Fruit fly (Drosophila melanogaster) whole organism, embryonic: Measurements from ENCODE around the gene Atg5.
A peak's percentile ranks its signal among the peaks of the same experiment; 100 is the strongest.

Source experiments
- ATbp ChIP-seq: fragments of 200-800 bp; sonication (Bioruptor generic); optimal IDR thresholded peaks from 2 replicates; lab custom pipeline; 2017; ENCODE audit warnings: missing biosample characterization, mild to moderate bottlenecking, missing genetic modification characterization, missing genetic modification reagents
- Ada2b ChIP-seq: fragments of 200-800 bp; sonication (Bioruptor generic); IDR thresholded peaks from 2 replicates; pipeline ENCODE4 v1.3.6; 2022; ENCODE audit warnings: missing biosample characterization, missing genetic modification characterization
- Atf3 ChIP-seq: fragments of 200-800 bp; sonication (Bioruptor generic); optimal IDR thresholded peaks from 3 replicates; lab custom pipeline; 2016; ENCODE audit warnings: missing biosample characterization, missing genetic modification characterization
- BEAF-32 ChIP-seq: fragments of 200-800 bp; sonication (Bioruptor generic); optimal IDR thresholded peaks from 3 replicates; lab custom pipeline; 2017; ENCODE audit warnings: missing biosample characterization, missing genetic modification characterization, mild to moderate bottlenecking, moderate library complexity, missing genetic modification reagents
- CG10267 ChIP-seq: fragments of 200-800 bp; sonication (Bioruptor generic); optimal IDR thresholded peaks from 2 replicates; lab custom pipeline; 2018; ENCODE audit warnings: missing biosample characterization, mild to moderate bottlenecking, missing genetic modification characterization, moderate library complexity
- CG11085 ChIP-seq: fragments of 200-800 bp; sonication (Bioruptor generic); IDR thresholded peaks from 2 replicates; pipeline ENCODE4 v1.3.6; 2022; ENCODE audit warnings: missing biosample characterization, missing genetic modification characterization
- CG11398 ChIP-seq: fragments of 200-800 bp; sonication (Bioruptor generic); optimal IDR thresholded peaks from 2 replicates; lab custom pipeline; 2016; ENCODE audit warnings: missing biosample characterization, missing genetic modification characterization
- CG11456 ChIP-seq: fragments of 200-800 bp; sonication (Bioruptor generic); IDR thresholded peaks from 3 replicates; pipeline ENCODE4 v1.3.6; 2022; ENCODE audit warnings: missing biosample characterization, missing genetic modification characterization
- CG13123 ChIP-seq: fragments of 200-800 bp; sonication (Bioruptor generic); optimal IDR thresholded peaks from 2 replicates; lab custom pipeline; 2016; ENCODE audit warnings: missing biosample characterization, missing genetic modification characterization
- CG14014 ChIP-seq: fragments of 200-800 bp; sonication (Bioruptor generic); IDR thresholded peaks from 2 replicates; pipeline ENCODE4 v1.3.6; 2022; ENCODE audit warnings: missing biosample characterization, missing genetic modification characterization
- CG14860 ChIP-seq: fragments of 200-800 bp; sonication (Bioruptor generic); IDR thresholded peaks from 3 replicates; pipeline ENCODE4 v1.3.6; 2022; ENCODE audit warnings: missing biosample characterization, missing genetic modification characterization; ENCODE audit not compliant: partially characterized antibody
- CG15479 ChIP-seq: fragments of 200-800 bp; sonication (Bioruptor generic); optimal IDR thresholded peaks from 3 replicates; lab custom pipeline; 2019; ENCODE audit warnings: missing biosample characterization, mild to moderate bottlenecking, missing genetic modification characterization, moderate library complexity
- CG17385 ChIP-seq: fragments of 200-800 bp; sonication (Bioruptor generic); optimal IDR thresholded peaks from 3 replicates; lab custom pipeline; 2018; ENCODE audit warnings: missing biosample characterization, mild to moderate bottlenecking, missing genetic modification characterization
- CG17802 ChIP-seq: fragments of 200-800 bp; sonication (Bioruptor generic); optimal IDR thresholded peaks from 2 replicates; lab custom pipeline; 2018; ENCODE audit warnings: missing biosample characterization, mild to moderate bottlenecking, missing genetic modification characterization, moderate library complexity
- CG30431 ChIP-seq: fragments of 200-800 bp; sonication (Bioruptor generic); optimal IDR thresholded peaks from 2 replicates; lab custom pipeline; 2017; ENCODE audit warnings: missing biosample characterization, missing genetic modification characterization
- CG3995 ChIP-seq: fragments of 200-800 bp; sonication (Bioruptor generic); optimal IDR thresholded peaks from 3 replicates; lab custom pipeline; 2016; ENCODE audit warnings: missing biosample characterization, missing genetic modification characterization
- CG4282 ChIP-seq: fragments of 200-800 bp; sonication (Bioruptor generic); optimal IDR thresholded peaks from 2 replicates; lab custom pipeline; 2016; ENCODE audit warnings: missing biosample characterization, missing genetic modification characterization
- CG4730 ChIP-seq: fragments of 200-800 bp; sonication (Bioruptor generic); IDR thresholded peaks from 2 replicates; pipeline ENCODE4 v1.3.6; 2022; ENCODE audit warnings: missing biosample characterization, missing genetic modification characterization
- CG5245 ChIP-seq: fragments of 200-800 bp; sonication (Bioruptor generic); optimal IDR thresholded peaks from 3 replicates; lab custom pipeline; 2016; ENCODE audit warnings: missing biosample characterization, missing genetic modification characterization
- CG6254 ChIP-seq: fragments of 200-800 bp; sonication (Bioruptor generic); optimal IDR thresholded peaks from 3 replicates; lab custom pipeline; 2017; ENCODE audit warnings: mild to moderate bottlenecking, missing biosample characterization, missing genetic modification reagents, missing genetic modification characterization
- CG6854 ChIP-seq: fragments of 200-800 bp; sonication (Bioruptor generic); optimal IDR thresholded peaks from 3 replicates; lab custom pipeline; 2017; ENCODE audit warnings: missing biosample characterization, mild to moderate bottlenecking, missing genetic modification characterization
- CG7963 ChIP-seq: fragments of 200-800 bp; sonication (Bioruptor generic); IDR thresholded peaks from 3 replicates; pipeline ENCODE4 v1.3.6; 2022; ENCODE audit warnings: missing biosample characterization, missing genetic modification characterization; ENCODE audit not compliant: partially characterized antibody
- Dbx ChIP-seq: fragments of 200-800 bp; sonication (Bioruptor generic); IDR thresholded peaks from 3 replicates; pipeline ENCODE4 v1.3.6; 2022; ENCODE audit warnings: missing biosample characterization, missing genetic modification characterization
- Dfd ChIP-seq, 2 experiments: fragments of >200 bp; optimal IDR thresholded peaks; 2 replicates each; lab custom pipeline; 2017; ENCODE audit warnings: missing biosample characterization in 2 of 2, missing genetic modification characterization in 2 of 2
- Dip2 ChIP-seq: fragments of 200-800 bp; sonication (Bioruptor generic); IDR thresholded peaks from 2 replicates; pipeline ENCODE4 v1.3.6; 2022; ENCODE audit warnings: missing biosample characterization, missing genetic modification characterization
- Doc3 ChIP-seq: fragments of 200-800 bp; sonication (Bioruptor generic); IDR thresholded peaks from 3 replicates; pipeline ENCODE4 v1.3.6; 2022; ENCODE audit warnings: missing biosample characterization, missing genetic modification characterization; ENCODE audit not compliant: partially characterized antibody
- Dp ChIP-seq: fragments of 200-800 bp; sonication (Bioruptor generic); optimal IDR thresholded peaks from 2 replicates; lab custom pipeline; 2018; ENCODE audit warnings: missing biosample characterization, mild to moderate bottlenecking, missing genetic modification characterization, moderate library complexity
- Dref ChIP-seq: fragments of 200-800 bp; sonication (Bioruptor generic); IDR thresholded peaks from 2 replicates; pipeline ENCODE4 v1.3.6; 2022; ENCODE audit warnings: missing biosample characterization, missing genetic modification characterization
- Ets65A ChIP-seq: fragments of 200-800 bp; sonication (Bioruptor generic); peaks from one replicate; lab custom pipeline; 2016; ENCODE audit warnings: missing biosample characterization, missing genetic modification characterization
- Hr78 ChIP-seq, 2 experiments: fragments of 200-800 bp in 1 of 2; fragments of >200 bp in 1 of 2; sonication (Bioruptor generic) in 1 of 2; optimal IDR thresholded peaks; 2 replicates each; lab custom pipeline; 2017 to 2019; ENCODE audit warnings: missing biosample characterization in 2 of 2, missing genetic modification characterization in 2 of 2, mild to moderate bottlenecking in 1 of 2, moderate library complexity in 1 of 2
- Lim3 ChIP-seq: fragments of 200-800 bp; sonication (Bioruptor generic); IDR thresholded peaks from 2 replicates; pipeline ENCODE4 v1.3.6; 2022; ENCODE audit warnings: missing biosample characterization, missing genetic modification characterization
- Sry-β ChIP-seq: fragments of 200-800 bp; sonication (Bioruptor generic); optimal IDR thresholded peaks from 2 replicates; lab custom pipeline; 2018; ENCODE audit warnings: missing biosample characterization, mild to moderate bottlenecking, missing genetic modification characterization, moderate library complexity
- Ssrp ChIP-seq: fragments of 200-800 bp; sonication (Bioruptor generic); optimal IDR thresholded peaks from 2 replicates; lab custom pipeline; 2018; ENCODE audit warnings: missing biosample characterization, mild to moderate bottlenecking, missing genetic modification characterization, moderate library complexity
- Stat92E ChIP-seq, 3 experiments: fragments of >200 bp in 2 of 3; fragments of 200-800 bp in 1 of 3; sonication (Bioruptor generic) in 1 of 3; optimal IDR thresholded peaks; 2 replicates each; lab custom pipeline; 2017 to 2019; ENCODE audit warnings: missing biosample characterization in 3 of 3, missing genetic modification characterization in 3 of 3, mild to moderate bottlenecking in 1 of 3, moderate library complexity in 1 of 3
- cad ChIP-seq: fragments of >200 bp; optimal IDR thresholded peaks from 2 replicates; lab custom pipeline; 2017; ENCODE audit warnings: missing biosample characterization, missing genetic modification characterization
- dpn ChIP-seq, 2 experiments: fragments of 200-800 bp; sonication (Bioruptor generic); optimal IDR thresholded peaks; 3 replicates each; lab custom pipeline; 2016; ENCODE audit warnings: missing biosample characterization in 2 of 2, missing genetic modification characterization in 2 of 2
- eyg ChIP-seq: fragments of 200-800 bp; sonication (Bioruptor generic); optimal IDR thresholded peaks from 3 replicates; lab custom pipeline; 2016; ENCODE audit warnings: missing biosample characterization, missing genetic modification characterization
- fu2 ChIP-seq: fragments of 200-800 bp; sonication (Bioruptor generic); optimal IDR thresholded peaks from 2 replicates; lab custom pipeline; 2016; ENCODE audit warnings: missing biosample characterization, missing genetic modification characterization
- gce ChIP-seq: fragments of 200-800 bp; sonication (Bioruptor generic); IDR thresholded peaks from 3 replicates; pipeline ENCODE4 v1.3.6; 2022; ENCODE audit warnings: missing biosample characterization, missing genetic modification characterization
- gro ChIP-seq: fragments of 200-800 bp; sonication (Bioruptor generic); optimal IDR thresholded peaks from 2 replicates; lab custom pipeline; 2016; ENCODE audit warnings: missing biosample characterization, missing genetic modification characterization
- luna ChIP-seq: fragments of 200-800 bp; sonication (Bioruptor generic); optimal IDR thresholded peaks from 2 replicates; lab custom pipeline; 2016; ENCODE audit warnings: missing biosample characterization, missing genetic modification characterization
- pb ChIP-seq: fragments of 200-800 bp; sonication (Bioruptor generic); optimal IDR thresholded peaks from 3 replicates; lab custom pipeline; 2016; ENCODE audit warnings: missing biosample characterization, missing genetic modification characterization
- sens-2 ChIP-seq: fragments of 200-800 bp; sonication (Bioruptor generic); IDR thresholded peaks from 2 replicates; pipeline ENCODE4 v1.3.6; 2022; ENCODE audit warnings: missing biosample characterization, missing genetic modification characterization
- seq ChIP-seq: fragments of 200-800 bp; sonication (Bioruptor generic); IDR thresholded peaks from 2 replicates; pipeline ENCODE4 v1.3.6; 2022; ENCODE audit warnings: missing biosample characterization, missing genetic modification characterization
- sima ChIP-seq: fragments of 200-800 bp; sonication (Bioruptor generic); optimal IDR thresholded peaks from 2 replicates; lab custom pipeline; 2016; ENCODE audit warnings: missing biosample characterization, missing genetic modification characterization
- slp2 ChIP-seq: fragments of 200-800 bp; sonication (Bioruptor generic); optimal IDR thresholded peaks from 2 replicates; lab custom pipeline; 2016; ENCODE audit warnings: missing biosample characterization, missing genetic modification characterization
- sna ChIP-seq: fragments of 200-800 bp; sonication (Bioruptor generic); IDR thresholded peaks from 2 replicates; pipeline ENCODE4 v1.3.6; 2022; ENCODE audit warnings: missing biosample characterization, missing genetic modification characterization; ENCODE audit not compliant: partially characterized antibody
- sqz ChIP-seq: fragments of 200-800 bp; sonication (Bioruptor generic); optimal IDR thresholded peaks from 3 replicates; lab custom pipeline; 2018; ENCODE audit warnings: missing biosample characterization, mild to moderate bottlenecking, missing genetic modification characterization
- vvl ChIP-seq: fragments of 200-800 bp; sonication (Bioruptor generic); IDR thresholded peaks from 2 replicates; pipeline ENCODE4 v1.3.6; 2022; ENCODE audit warnings: missing biosample characterization, missing genetic modification characterization

Gene Atg5

dm6 chrX:7293874-7294559 is 29.6 kb downstream of the Atg5 start (continued):
- TF ChIP-seq sima (GFP tag; lab: Kevin White, UChicago) = no peak
- peak; percentile 89 for TF ChIP-seq vvl (GFP tag; lab: Robert Waterston, UW)
- no peak for TF ChIP-seq Doc3 (GFP tag; lab: Robert Waterston, UW)
- TF ChIP-seq CG14860 (GFP tag; lab: Robert Waterston, UW) = no peak
- TF ChIP-seq Ets65A (GFP tag; lab: Kevin White, UChicago) = peak; percentile 82
- peak; percentile 94 for TF ChIP-seq ATbp (GFP tag; lab: Kevin White, UChicago)
- no peak for TF ChIP-seq Dip2
- no peak for TF ChIP-seq CG3995 (GFP tag; lab: Kevin White, UChicago)
- TF ChIP-seq Ssrp (tag; lab: Kevin White, UChicago) = peak; percentile 94
- TF ChIP-seq Dbx (GFP tag; lab: Robert Waterston, UW) = no peak; the same call in 2 of the 3 replicates
- TF ChIP-seq gce (GFP tag; lab: Robert Waterston, UW) = peak; percentile 71; the same call in 2 of the 3 replicates
- peak; percentile 85 for TF ChIP-seq CG17385 (GFP tag; lab: Kevin White, UChicago)
- TF ChIP-seq eyg (GFP tag; lab: Kevin White, UChicago) = no peak
- TF ChIP-seq Dfd (GFP tag; optimal IDR thresholded peaks at IDR 0.05; lab: Kevin White, UChicago) = no peak
- no peak for TF ChIP-seq Atf3
- no peak; the same call in 1 of the 2 replicates for TF ChIP-seq CG11085 (GFP tag; lab: Robert Waterston, UW)
- peak; percentile 29 for TF ChIP-seq CG13123 (GFP tag; lab: Kevin White, UChicago)
- TF ChIP-seq dpn (GFP tag; optimal IDR thresholded peaks at IDR 0.05; lab: Kevin White, UChicago) = peak in 1 of 2 experiments; percentile 74
- TF ChIP-seq Ada2b (GFP tag; lab: Robert Waterston, UW) = peak; percentile 77
- TF ChIP-seq CG11398 = no peak
- peak; percentile 92 for TF ChIP-seq CG10267 (tag; lab: Kevin White, UChicago)
- peak; percentile 76 for TF ChIP-seq CG15479
- no peak for TF ChIP-seq Dref (GFP tag; lab: Robert Waterston, UW)
- TF ChIP-seq CG5245 (GFP tag; lab: Kevin White, UChicago) = peak; percentile 65
- peak; percentile 52 for TF ChIP-seq CG4730
- no peak for TF ChIP-seq Dp (GFP tag; lab: Kevin White, UChicago)
- no peak for TF ChIP-seq cad (GFP tag; lab: Kevin White, UChicago)
- peak; percentile 81 for TF ChIP-seq CG30431
- no peak for TF ChIP-seq sna (GFP tag; lab: Robert Waterston, UW)
- peak; percentile 78 for TF ChIP-seq CG14014 (GFP tag; lab: Robert Waterston, UW)
- peak; percentile 70 for TF ChIP-seq CG17802
- no peak for TF ChIP-seq gro (GFP tag; lab: Kevin White, UChicago)
- peak; percentile 60; the same call in 2 of the 3 replicates for TF ChIP-seq CG11456 (GFP tag; lab: Robert Waterston, UW)
- TF ChIP-seq BEAF-32 (GFP tag; lab: Kevin White, UChicago) = no peak
- TF ChIP-seq seq (GFP tag; lab: Robert Waterston, UW) = peak; percentile 72
- no peak for TF ChIP-seq CG7963 (GFP tag; lab: Robert Waterston, UW)
- peak in 1 of 2 experiments; percentile 92 for TF ChIP-seq Hr78 (GFP tag; optimal IDR thresholded peaks at IDR 0.05; lab: Kevin White, UChicago)
- peak; percentile 60 for TF ChIP-seq Sry-β (GFP tag; lab: Kevin White, UChicago)
- TF ChIP-seq slp2 (GFP tag; lab: Kevin White, UChicago) = no peak
- TF ChIP-seq CG6854 (GFP tag; lab: Kevin White, UChicago) = peak; percentile 81
- peak; percentile 81 for TF ChIP-seq sens-2 (GFP tag; lab: Robert Waterston, UW)
- peak; percentile 94 for TF ChIP-seq CG6254 (GFP tag; lab: Kevin White, UChicago)
- no peak for TF ChIP-seq pb (GFP tag; lab: Kevin White, UChicago)
- no peak for TF ChIP-seq fu2 (GFP tag; lab: Kevin White, UChicago)
- no peak for TF ChIP-seq luna (GFP tag; lab: Kevin White, UChicago)
- TF ChIP-seq CG4282 = no peak
- peak in 1 of 3 experiments; percentile 99 for TF ChIP-seq Stat92E (GFP tag; optimal IDR thresholded peaks at IDR 0.05; lab: Kevin White, UChicago)
- peak; percentile 93 for TF ChIP-seq sqz (GFP tag; lab: Kevin White, UChicago)
- peak; percentile 52 for TF ChIP-seq Lim3 (GFP tag; lab: Robert Waterston, UW)
